Worm (Caenorhabditis elegans) whole organism, late embryonic: ENCODE data around the gene unc-22.

Source experiments
- C08G9.2 ChIP-seq: sonication (generic microtip); optimal IDR thresholded peaks from 2 replicates; lab custom pipeline; 2016; ENCODE audit warnings: mild to moderate bottlenecking, missing genetic modification characterization, moderate library complexity, missing compliant biosample characterization
- F13H6.1 ChIP-seq: sonication (generic microtip); optimal IDR thresholded peaks from 2 replicates; lab custom pipeline; 2016; ENCODE audit warnings: missing genetic modification characterization, missing compliant biosample characterization
- T23F11.4 ChIP-seq: fragments of 200-800 bp; sonication (Bioruptor generic); optimal IDR thresholded peaks from 2 replicates; lab custom pipeline; 2018; ENCODE audit warnings: mild to moderate bottlenecking, missing genetic modification characterization, missing compliant biosample characterization
- Y22D7AL.16 ChIP-seq: sonication (generic microtip); optimal IDR thresholded peaks from 2 replicates; lab custom pipeline; 2016; ENCODE audit warnings: missing genetic modification characterization, missing compliant biosample characterization
- ama-1 ChIP-seq: fragments of 150-350 bp; optimal IDR thresholded peaks from 2 replicates; lab custom pipeline; 2014
- ceh-14 ChIP-seq: sonication (generic microtip); optimal IDR thresholded peaks from 2 replicates; lab custom pipeline; 2016; ENCODE audit warnings: missing genotype, missing genetic modification characterization, missing compliant biosample characterization
- ceh-18 ChIP-seq: sonication (generic microtip); optimal IDR thresholded peaks from 2 replicates; lab custom pipeline; 2016; ENCODE audit warnings: missing genetic modification characterization, missing compliant biosample characterization
- ceh-19 ChIP-seq: fragments of 200-800 bp; sonication (Bioruptor generic); optimal IDR thresholded peaks from 2 replicates; lab custom pipeline; 2018; ENCODE audit warnings: mild to moderate bottlenecking, missing genetic modification characterization, missing compliant biosample characterization
- ceh-2 ChIP-seq: sonication (generic microtip); optimal IDR thresholded peaks from 2 replicates; lab custom pipeline; 2016; ENCODE audit warnings: missing genotype, missing genetic modification characterization, missing compliant biosample characterization
- ceh-24 ChIP-seq: sonication (generic microtip); optimal IDR thresholded peaks from 2 replicates; lab custom pipeline; 2016; ENCODE audit warnings: mild to moderate bottlenecking, missing genetic modification characterization, missing compliant biosample characterization
- ceh-34 ChIP-seq: sonication (generic microtip); optimal IDR thresholded peaks from 2 replicates; lab custom pipeline; 2016; ENCODE audit warnings: mild to moderate bottlenecking, missing genetic modification characterization, missing compliant biosample characterization
- ceh-6 ChIP-seq: fragments of 200-800 bp; sonication (Bioruptor generic); optimal IDR thresholded peaks from 2 replicates; lab custom pipeline; 2018; ENCODE audit warnings: mild to moderate bottlenecking, missing genetic modification characterization, missing compliant biosample characterization
- ceh-9 ChIP-seq: sonication (generic microtip); optimal IDR thresholded peaks from 2 replicates; lab custom pipeline; 2016; ENCODE audit warnings: mild to moderate bottlenecking, missing genetic modification characterization, inconsistent platforms, missing compliant biosample characterization
- che-1 ChIP-seq: sonication (generic microtip); optimal IDR thresholded peaks from 2 replicates; lab custom pipeline; 2016; ENCODE audit warnings: mild to moderate bottlenecking, missing genetic modification characterization, missing compliant biosample characterization
- elt-2 ChIP-seq: sonication (generic microtip); optimal IDR thresholded peaks from 2 replicates; lab custom pipeline; 2016; ENCODE audit warnings: missing genetic modification reagents, missing genetic modification characterization, missing compliant biosample characterization
- eyg-1 ChIP-seq: sonication (generic microtip); optimal IDR thresholded peaks from 2 replicates; lab custom pipeline; 2016; ENCODE audit warnings: missing genotype, missing genetic modification characterization, missing compliant biosample characterization
- fax-1 ChIP-seq: sonication (generic microtip); optimal IDR thresholded peaks from 2 replicates; lab custom pipeline; 2016; ENCODE audit warnings: missing genotype, missing genetic modification characterization, missing compliant biosample characterization
- fkh-10 ChIP-seq: fragments of 150-350 bp; optimal IDR thresholded peaks from 2 replicates; lab custom pipeline; 2014; ENCODE audit warnings: missing biosample characterization, missing genetic modification reagents, missing genetic modification characterization
- hlh-13 ChIP-seq: fragments of 200-800 bp; sonication (Bioruptor generic); optimal IDR thresholded peaks from 2 replicates; lab custom pipeline; 2018; ENCODE audit warnings: mild to moderate bottlenecking, missing genetic modification characterization, missing compliant biosample characterization
- hlh-30 ChIP-seq: sonication (generic microtip); optimal IDR thresholded peaks from 2 replicates; lab custom pipeline; 2017; ENCODE audit warnings: antibody characterized with exemption, missing genetic modification characterization, missing compliant biosample characterization; ENCODE audit not compliant: insufficient read depth
- hlh-6 ChIP-seq: sonication (generic microtip); optimal IDR thresholded peaks from 2 replicates; lab custom pipeline; 2016; ENCODE audit warnings: missing genotype, missing genetic modification characterization, missing compliant biosample characterization
- hlh-8 ChIP-seq: sonication (generic microtip); optimal IDR thresholded peaks from 2 replicates; lab custom pipeline; 2016; ENCODE audit warnings: missing genotype, missing genetic modification characterization, missing compliant biosample characterization
- lim-6 ChIP-seq: sonication (generic microtip); optimal IDR thresholded peaks from 2 replicates; lab custom pipeline; 2016; ENCODE audit warnings: missing genetic modification characterization, missing compliant biosample characterization
- lin-11 ChIP-seq: fragments of 200-800 bp; sonication (Bioruptor generic); optimal IDR thresholded peaks from 2 replicates; lab custom pipeline; 2018; ENCODE audit warnings: mild to moderate bottlenecking, missing genetic modification characterization, missing compliant biosample characterization
- nhr-11 ChIP-seq: fragments of 150-350 bp; optimal IDR thresholded peaks from 2 replicates; lab custom pipeline; 2014; ENCODE audit warnings: missing biosample characterization, missing genetic modification characterization
- nhr-232 ChIP-seq: sonication (generic microtip); optimal IDR thresholded peaks from 2 replicates; lab custom pipeline; 2016; ENCODE audit warnings: missing genetic modification characterization, missing compliant biosample characterization
- npax-4 ChIP-seq: sonication (generic microtip); optimal IDR thresholded peaks from 2 replicates; lab custom pipeline; 2016; ENCODE audit warnings: missing genetic modification characterization, missing compliant biosample characterization
- odd-2 ChIP-seq: sonication (generic microtip); optimal IDR thresholded peaks from 2 replicates; lab custom pipeline; 2017; ENCODE audit warnings: antibody characterized with exemption, mild to moderate bottlenecking, missing genetic modification characterization, missing compliant biosample characterization
- pag-3 ChIP-seq: sonication (generic microtip); optimal IDR thresholded peaks from 2 replicates; lab custom pipeline; 2016; ENCODE audit warnings: missing compliant biosample characterization, missing genetic modification characterization, borderline replicate concordance
- pax-1 ChIP-seq: fragments of 150-350 bp; optimal IDR thresholded peaks from 2 replicates; lab custom pipeline; 2014; ENCODE audit warnings: missing biosample characterization, missing genetic modification characterization
- pha-2 ChIP-seq: sonication (generic microtip); optimal IDR thresholded peaks from 2 replicates; lab custom pipeline; 2017; ENCODE audit warnings: mild to moderate bottlenecking, missing genetic modification characterization, missing compliant biosample characterization
- pha-4 ChIP-seq: fragments of 150-350 bp; optimal IDR thresholded peaks from 2 replicates; lab custom pipeline; 2018; ENCODE audit warnings: missing biosample characterization, missing genetic modification reagents, missing genetic modification characterization
- pqm-1 ChIP-seq: sonication (generic microtip); optimal IDR thresholded peaks from 2 replicates; lab custom pipeline; 2016; ENCODE audit warnings: missing genetic modification characterization, missing compliant biosample characterization
- ref-2 ChIP-seq: sonication (generic microtip); optimal IDR thresholded peaks from 2 replicates; lab custom pipeline; 2016; ENCODE audit warnings: missing genetic modification characterization, missing compliant biosample characterization
- rnt-1 ChIP-seq: sonication (generic microtip); optimal IDR thresholded peaks from 2 replicates; lab custom pipeline; 2016; ENCODE audit warnings: missing genetic modification characterization, missing compliant biosample characterization
- sdc-2 ChIP-seq: sonication (generic microtip); optimal IDR thresholded peaks from 2 replicates; lab custom pipeline; 2016; ENCODE audit warnings: missing genotype, missing genetic modification characterization, missing compliant biosample characterization
- sox-2 ChIP-seq: fragments of 200-800 bp; sonication (Bioruptor generic); IDR thresholded peaks from 2 replicates; pipeline ENCODE4 v1.3.6; 2022; ENCODE audit warnings: missing genetic modification reagents, missing genetic modification characterization, missing compliant biosample characterization
- syd-9 ChIP-seq: sonication (generic microtip); optimal IDR thresholded peaks from 2 replicates; lab custom pipeline; 2016; ENCODE audit warnings: mild to moderate bottlenecking, missing genetic modification characterization, moderate library complexity, missing compliant biosample characterization
- tbx-2 ChIP-seq: sonication (generic microtip); optimal IDR thresholded peaks from 2 replicates; lab custom pipeline; 2016; ENCODE audit warnings: missing genetic modification characterization, missing compliant biosample characterization
- tbx-7 ChIP-seq: sonication (generic microtip); optimal IDR thresholded peaks from 2 replicates; lab custom pipeline; 2016; ENCODE audit warnings: missing genotype, missing genetic modification characterization, missing compliant biosample characterization
- ttx-3 ChIP-seq: sonication (generic microtip); optimal IDR thresholded peaks from 2 replicates; lab custom pipeline; 2016; ENCODE audit warnings: missing genetic modification reagents, missing genetic modification characterization, missing compliant biosample characterization
- unc-3 ChIP-seq, 2 experiments: fragments of 200-800 bp in 1 of 2; sonication (Bioruptor generic) in 1 of 2; sonication (generic microtip) in 1 of 2; conservative IDR thresholded peaks in 1 of 2; optimal IDR thresholded peaks in 1 of 2; 2 replicates each; pipeline versions ENCODE4 v1.3.6 to Lab custom; 2016 to 2022; ENCODE audit warnings: missing compliant biosample characterization in 2 of 2, missing genetic modification characterization in 2 of 2, missing genetic modification reagents in 1 of 2
- unc-55 ChIP-seq: sonication (generic microtip); optimal IDR thresholded peaks from 2 replicates; lab custom pipeline; 2017; ENCODE audit warnings: missing biosample characterization, missing genetic modification reagents, missing genetic modification characterization
- unc-86 ChIP-seq: sonication (generic microtip); optimal IDR thresholded peaks from 2 replicates; lab custom pipeline; 2016; ENCODE audit warnings: missing genetic modification characterization, missing compliant biosample characterization
- ztf-16 ChIP-seq: sonication (generic microtip); optimal IDR thresholded peaks from 2 replicates; lab custom pipeline; 2017; ENCODE audit warnings: missing genetic modification characterization, missing compliant biosample characterization

Gene unc-22

ce11 chrIV:11961485-11962255 is 49.1 kb downstream of the unc-22 start, which contains the start of gene ZK829.7 (continued):
- no peak for TF ChIP-seq ceh-19
- no peak for TF ChIP-seq Y22D7AL.16
- TF ChIP-seq pax-1 (tag; lab: Kevin White, UChicago): peak; percentile 41
- no peak for TF ChIP-seq rnt-1
- no peak for TF ChIP-seq ztf-16 (tag; lab: Kevin White, UChicago)
- TF ChIP-seq hlh-8 (tag; lab: Kevin White, UChicago): no peak
- TF ChIP-seq fax-1 (tag; lab: Kevin White, UChicago): no peak
- TF ChIP-seq tbx-7 (tag; lab: Kevin White, UChicago): no peak
- no peak for TF ChIP-seq che-1
- no peak for TF ChIP-seq pag-3
- TF ChIP-seq pha-2 (tag; lab: Kevin White, UChicago): no peak
- no peak for TF ChIP-seq F13H6.1
- TF ChIP-seq, all 69 proteins: peak for 6

DNA sequence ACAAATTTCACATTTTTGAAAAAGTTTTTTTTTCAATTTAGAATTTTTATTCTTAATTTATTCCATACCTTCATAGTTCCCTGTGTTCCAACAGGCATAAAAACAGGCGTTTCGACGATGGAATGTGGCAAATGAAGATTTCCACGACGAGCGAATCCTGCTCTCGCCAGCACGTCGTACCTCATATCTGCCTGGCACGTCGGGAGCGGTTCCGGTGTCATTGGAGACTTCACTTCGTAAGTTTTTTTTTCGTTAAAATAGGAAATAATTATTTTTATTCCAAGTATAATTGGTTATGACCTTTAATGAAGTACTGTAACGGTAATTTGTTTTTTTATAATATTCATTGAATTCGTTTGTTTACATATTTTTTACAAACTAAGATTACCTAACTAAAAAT is 51.2 kb downstream of the unc-22 start, which contains the start of gene tgt-1:
Gene tgt-1, minus strand, starts transcription at position 232 of the 400 bp plus-strand sequence.
- TF ChIP-seq ceh-34 (tag; lab: Kevin White, UChicago): no peak
- no peak for TF ChIP-seq C08G9.2
- TF ChIP-seq ttx-3 (tag; lab: Kevin White, UChicago): no peak
- no peak for TF ChIP-seq ama-1 (lab: Kevin White, UChicago)
- no peak for TF ChIP-seq pha-4 (tag; lab: Kevin White, UChicago)
- no peak for TF ChIP-seq hlh-6 (tag; lab: Kevin White, UChicago)
- TF ChIP-seq T23F11.4: no peak
- TF ChIP-seq fkh-10 (GFP tag; lab: Kevin White, UChicago): no peak
- no peak for TF ChIP-seq elt-2
- no peak for TF ChIP-seq nhr-232 (tag; lab: Kevin White, UChicago)
- TF ChIP-seq lim-6: no peak
- TF ChIP-seq sdc-2: no peak
- no peak for TF ChIP-seq lin-11 (tag; lab: Kevin White, UChicago)
- TF ChIP-seq ceh-14 (tag; lab: Kevin White, UChicago): no peak
- no peak for TF ChIP-seq F13H6.1
- TF ChIP-seq unc-3 (GFP tag; conservative IDR thresholded peaks at IDR 0.05; lab: Robert Waterston, UW): no peak
- no peak for TF ChIP-seq unc-3 (tag; optimal IDR thresholded peaks at IDR 0.05; lab: Kevin White, UChicago)

ce11 chrIV:11957074-11957473 is 53.7 kb downstream of the unc-22 start:
- TF ChIP-seq hlh-30 (tag; lab: Kevin White, UChicago) (no peak), ceh-18 (tag; lab: Kevin White, UChicago) (peak; percentile 4)

DNA sequence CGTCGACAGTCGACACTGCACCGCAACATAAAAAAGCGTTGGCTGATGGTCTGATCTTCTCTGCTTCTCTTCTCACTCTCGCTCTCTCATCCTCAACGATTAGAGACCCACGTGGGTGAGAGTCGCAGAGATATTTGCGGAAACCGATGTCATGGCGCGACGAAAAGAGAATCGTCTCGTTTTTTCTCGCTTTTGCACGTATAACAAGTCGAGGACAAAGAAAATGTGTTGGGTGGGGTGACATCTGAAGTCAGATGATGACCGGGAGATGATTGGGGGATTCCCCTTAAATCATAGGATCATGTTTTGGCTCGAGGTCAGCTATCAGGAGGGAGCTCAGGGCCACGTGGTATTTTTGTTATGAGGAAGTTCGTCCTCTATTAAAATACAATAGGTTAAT is 54.4 kb downstream of the unc-22 start:
- no peak for TF ChIP-seq syd-9 (tag; lab: Kevin White, UChicago)
- no peak for TF ChIP-seq ref-2
- TF ChIP-seq ceh-18 (tag; lab: Kevin White, UChicago): peak; percentile 85
- no peak for TF ChIP-seq npax-4 (tag; lab: Kevin White, UChicago)
- no peak for TF ChIP-seq nhr-11 (tag; lab: Kevin White, UChicago)
- no peak for TF ChIP-seq fkh-10 (GFP tag; lab: Kevin White, UChicago)
- TF ChIP-seq eyg-1: no peak
- TF ChIP-seq ceh-2: no peak
- TF ChIP-seq unc-86 (tag; lab: Kevin White, UChicago): no peak
- no peak for TF ChIP-seq ceh-24
- no peak for TF ChIP-seq ztf-16 (tag; lab: Kevin White, UChicago)
- TF ChIP-seq odd-2: no peak
- TF ChIP-seq hlh-6 (tag; lab: Kevin White, UChicago): no peak
- TF ChIP-seq unc-55 (GFP tag; lab: Kevin White, UChicago): peak; percentile 37
- peak; percentile 68 for TF ChIP-seq hlh-30 (tag; lab: Kevin White, UChicago)
- TF ChIP-seq sox-2: no peak
- TF ChIP-seq pag-3: no peak
- no peak for TF ChIP-seq sdc-2
- TF ChIP-seq hlh-13 (GFP tag; lab: Kevin White, UChicago): no peak
- no peak for TF ChIP-seq tbx-2
- no peak for TF ChIP-seq ceh-6
- no peak for TF ChIP-seq unc-3 (GFP tag; conservative IDR thresholded peaks at IDR 0.05; lab: Robert Waterston, UW)
- no peak for TF ChIP-seq unc-3 (tag; optimal IDR thresholded peaks at IDR 0.05; lab: Kevin White, UChicago)
- peak; percentile 50 for TF ChIP-seq pqm-1 (tag; lab: Kevin White, UChicago)
- TF ChIP-seq ama-1 (lab: Kevin White, UChicago): no peak
- TF ChIP-seq F13H6.1: no peak
- no peak for TF ChIP-seq ceh-9 (tag; lab: Kevin White, UChicago)
